Worm (Caenorhabditis elegans) whole organism, mixed stage, embryonic: Measurements from ENCODE around the gene srxa-19.

ENCODE experiments used
- M03D4.4 ChIP-seq: sonication (generic microtip); optimal IDR thresholded peaks from 2 replicates; lab custom pipeline; 2017; ENCODE audit warnings: mild to moderate bottlenecking, missing genetic modification characterization, missing compliant biosample characterization
- bed-3 ChIP-seq: fragments of 200-800 bp; sonication (Bioruptor generic); optimal IDR thresholded peaks from 3 replicates; lab custom pipeline; 2018; ENCODE audit warnings: mild to moderate bottlenecking, missing genetic modification characterization, moderate library complexity, missing compliant biosample characterization
- ceh-39 ChIP-seq: fragments of 150-350 bp; optimal IDR thresholded peaks from 2 replicates; lab custom pipeline; 2014; ENCODE audit warnings: missing biosample characterization, missing genetic modification characterization
- ceh-43 ChIP-seq: fragments of 200-800 bp; sonication (Bioruptor generic); optimal IDR thresholded peaks from 2 replicates; lab custom pipeline; 2018; ENCODE audit warnings: mild to moderate bottlenecking, missing genetic modification characterization, moderate library complexity, missing compliant biosample characterization
- ceh-83 ChIP-seq: fragments of 200-800 bp; sonication (Bioruptor generic); optimal IDR thresholded peaks from 2 replicates; lab custom pipeline; 2018; ENCODE audit warnings: mild to moderate bottlenecking, missing genetic modification characterization, missing compliant biosample characterization
- ces-1 ChIP-seq: fragments of 150-350 bp; optimal IDR thresholded peaks from 2 replicates; lab custom pipeline; 2014; ENCODE audit warnings: missing biosample characterization, missing genetic modification reagents, missing genetic modification characterization
- drap-1 ChIP-seq: fragments of 200-800 bp; sonication (Bioruptor generic); optimal IDR thresholded peaks from 3 replicates; lab custom pipeline; 2018; ENCODE audit warnings: mild to moderate bottlenecking, missing genetic modification characterization, missing compliant biosample characterization
- elt-1 ChIP-seq: sonication (generic microtip); optimal IDR thresholded peaks from 2 replicates; lab custom pipeline; 2017; ENCODE audit warnings: missing genetic modification characterization, mild to moderate bottlenecking, missing compliant biosample characterization, antibody characterized with exemption, moderate library complexity, borderline replicate concordance; ENCODE audit not compliant: insufficient read depth
- elt-3 ChIP-seq: fragments of 150-350 bp; optimal IDR thresholded peaks from 2 replicates; lab custom pipeline; 2014; ENCODE audit warnings: missing biosample characterization, missing genetic modification characterization
- flh-1 ChIP-seq: fragments of 200-800 bp; sonication (Bioruptor generic); optimal IDR thresholded peaks from 2 replicates; lab custom pipeline; 2018; ENCODE audit warnings: mild to moderate bottlenecking, missing genetic modification characterization, moderate library complexity, missing compliant biosample characterization
- lin-13 ChIP-seq: fragments of 150-350 bp; optimal IDR thresholded peaks from 2 replicates; lab custom pipeline; 2014; ENCODE audit warnings: missing biosample characterization, missing genetic modification characterization
- lin-32 ChIP-seq: fragments of 200-800 bp; sonication (Bioruptor generic); optimal IDR thresholded peaks from 2 replicates; lab custom pipeline; 2018; ENCODE audit warnings: mild to moderate bottlenecking, missing genetic modification characterization, missing compliant biosample characterization
- lsy-2 ChIP-seq: fragments of 150-350 bp; optimal IDR thresholded peaks from 2 replicates; lab custom pipeline; 2014; ENCODE audit warnings: missing biosample characterization, missing genetic modification characterization
- mab-5 ChIP-seq: fragments of 150-350 bp; optimal IDR thresholded peaks from 2 replicates; lab custom pipeline; 2014; ENCODE audit warnings: missing biosample characterization, missing genetic modification characterization
- mep-1 ChIP-seq: fragments of 150-350 bp; optimal IDR thresholded peaks from 2 replicates; lab custom pipeline; 2017; ENCODE audit warnings: missing biosample characterization, missing genetic modification reagents, missing genetic modification characterization, inconsistent platforms
- mls-2 ChIP-seq: sonication (generic microtip); optimal IDR thresholded peaks from 2 replicates; lab custom pipeline; 2016; ENCODE audit warnings: mild to moderate bottlenecking, missing genetic modification characterization, moderate library complexity, missing compliant biosample characterization
- nhr-12 ChIP-seq: fragments of 150-350 bp; optimal IDR thresholded peaks from 2 replicates; lab custom pipeline; 2014; ENCODE audit warnings: missing biosample characterization, missing genetic modification characterization
- nhr-2 ChIP-seq: fragments of 150-350 bp; optimal IDR thresholded peaks from 2 replicates; lab custom pipeline; 2014; ENCODE audit warnings: missing biosample characterization, missing genetic modification characterization
- nhr-237 ChIP-seq: fragments of 150-350 bp; optimal IDR thresholded peaks from 2 replicates; lab custom pipeline; 2014; ENCODE audit warnings: missing biosample characterization, missing genetic modification characterization
- nhr-28 ChIP-seq: fragments of 150-350 bp; optimal IDR thresholded peaks from 2 replicates; lab custom pipeline; 2014; ENCODE audit warnings: missing biosample characterization, missing genetic modification characterization
- pha-4 ChIP-seq: fragments of 150-350 bp; optimal IDR thresholded peaks from 2 replicates; lab custom pipeline; 2018; ENCODE audit warnings: missing biosample characterization, missing genetic modification reagents, missing genetic modification characterization
- sem-2 ChIP-seq: fragments of 200-800 bp; sonication (Bioruptor generic); optimal IDR thresholded peaks from 2 replicates; lab custom pipeline; 2018; ENCODE audit warnings: mild to moderate bottlenecking, missing genetic modification characterization, missing compliant biosample characterization
- snpc-4 ChIP-seq: fragments of 150-350 bp; optimal IDR thresholded peaks from 2 replicates; lab custom pipeline; 2014; ENCODE audit warnings: missing biosample characterization, missing genetic modification characterization
- unc-120 ChIP-seq: sonication (generic microtip); optimal IDR thresholded peaks from 2 replicates; lab custom pipeline; 2017; ENCODE audit warnings: missing genetic modification characterization, missing compliant biosample characterization; ENCODE audit not compliant: poor library complexity, severe bottlenecking
- unc-62 ChIP-seq: fragments of 150-350 bp; optimal IDR thresholded peaks from 2 replicates; lab custom pipeline; 2014; ENCODE audit warnings: missing biosample characterization, missing genetic modification reagents, missing genetic modification characterization
- zip-8 ChIP-seq: fragments of 150-350 bp; optimal IDR thresholded peaks from 2 replicates; lab custom pipeline; 2014; ENCODE audit warnings: missing biosample characterization, missing genetic modification characterization
- ztf-11 ChIP-seq: fragments of 150-350 bp; optimal IDR thresholded peaks from 2 replicates; lab custom pipeline; 2014; ENCODE audit warnings: missing biosample characterization, missing genetic modification characterization

The srxa-19 gene

ce11 chrV:10159972-10160371, 37.4 kb upstream of the srxa-19 start:
- TF ChIP-seq ces-1 (GFP tag; lab: Kevin White, UChicago) (no peak), unc-120 (tag; lab: Kevin White, UChicago) (no peak), lin-32 (no peak)
- TF ChIP-seq, all 35 proteins: peak for 0

- TF ChIP-seq ces-1 (GFP tag; lab: Kevin White, UChicago): no peak
- TF ChIP-seq flh-1 (GFP tag; lab: Kevin White, UChicago): no peak
Observed at ce11 chrV:10158528-10158927, 36.0 kb upstream of the srxa-19 start, which contains the start of gene srsx-30. Gene srsx-30 (plus strand): TSS chrV:10158828.

ce11 chrV:10154698-10155097, 32.1 kb upstream of the srxa-19 start, which contains the start of gene srsx-29:
Gene srsx-29 (plus strand): TSS chrV:10154998.
- no peak for TF ChIP-seq ceh-83 (GFP tag; lab: Kevin White, UChicago)
- no peak for TF ChIP-seq unc-62
- TF ChIP-seq lin-32: no peak
- TF ChIP-seq ztf-11 (tag; lab: Kevin White, UChicago): no peak
- TF ChIP-seq M03D4.4: no peak
- no peak for TF ChIP-seq elt-1
- TF ChIP-seq drap-1: no peak
- TF ChIP-seq lin-13 (tag; lab: Kevin White, UChicago): no peak
- no peak for TF ChIP-seq mls-2
- no peak for TF ChIP-seq unc-120 (tag; lab: Kevin White, UChicago)

- TF ChIP-seq nhr-12 (tag; lab: Kevin White, UChicago): no peak
- TF ChIP-seq mep-1 (tag; lab: Kevin White, UChicago): no peak
Observed at ce11 chrV:10153076-10153475, 30.5 kb upstream of the srxa-19 start.

- TF ChIP-seq ceh-43 (no peak), ztf-11 (tag; lab: Kevin White, UChicago) (no peak), sem-2 (GFP tag; lab: Kevin White, UChicago) (no peak), zip-8 (tag; lab: Kevin White, UChicago) (no peak), mls-2 (no peak), lin-32 (no peak), lin-13 (tag; lab: Kevin White, UChicago) (no peak), snpc-4 (tag; lab: Kevin White, UChicago) (no peak), mep-1 (tag; lab: Kevin White, UChicago) (no peak), nhr-2 (no peak), pha-4 (tag; lab: Kevin White, UChicago) (no peak), mab-5 (tag; lab: Kevin White, UChicago) (no peak), unc-62 (no peak), nhr-28 (tag; lab: Kevin White, UChicago) (no peak), ces-1 (GFP tag; lab: Kevin White, UChicago) (no peak), nhr-12 (tag; lab: Kevin White, UChicago) (no peak), ceh-39 (no peak), lsy-2 (no peak), nhr-237 (tag; lab: Kevin White, UChicago) (no peak), bed-3 (GFP tag; lab: Kevin White, UChicago) (no peak)
Observed at ce11 chrV:10152278-10152677, 29.7 kb upstream of the srxa-19 start, which contains the start of gene srsx-28. Gene srsx-28 (plus strand): TSS chrV:10152578.

- TF ChIP-seq lin-32 (no peak), mls-2 (no peak), unc-120 (tag; lab: Kevin White, UChicago) (no peak), lin-13 (tag; lab: Kevin White, UChicago) (no peak), unc-62 (no peak), flh-1 (GFP tag; lab: Kevin White, UChicago) (no peak), snpc-4 (tag; lab: Kevin White, UChicago) (no peak)
Observed at ce11 chrV:10149728-10150127, 27.2 kb upstream of the srxa-19 start, which contains the start of gene srsx-27. Gene srsx-27 (plus strand): TSS chrV:10150028.

- TF ChIP-seq elt-3 (tag; lab: Kevin White, UChicago) (no peak), snpc-4 (tag; lab: Kevin White, UChicago) (no peak), ceh-39 (no peak)
Observed at ce11 chrV:10148352-10148751, 25.8 kb upstream of the srxa-19 start, which contains the start of gene srsx-26. Gene srsx-26 (plus strand): TSS chrV:10148652.
